Fruit fly (Drosophila melanogaster) whole organism, wandering third instar larva: ENCODE measurements around the gene Nop56.

ENCODE experiments used
- Abd-B ChIP-seq: fragments of >200 bp; optimal IDR thresholded peaks from 2 replicates; lab custom pipeline; 2017; ENCODE audit warnings: missing biosample characterization, missing genetic modification characterization
- CG32264 ChIP-seq: fragments of 200-800 bp; sonication (Bioruptor generic); optimal IDR thresholded peaks from 2 replicates; lab custom pipeline; 2016; ENCODE audit warnings: missing biosample characterization, missing genetic modification characterization
- CG9705 ChIP-seq: fragments of 200-800 bp; sonication (Bioruptor generic); optimal IDR thresholded peaks from 2 replicates; lab custom pipeline; 2018; ENCODE audit warnings: missing biosample characterization, mild to moderate bottlenecking, missing genetic modification characterization
- CrebA ChIP-seq: fragments of 200-800 bp; sonication (Bioruptor generic); optimal IDR thresholded peaks from 2 replicates; lab custom pipeline; 2016; ENCODE audit warnings: missing biosample characterization, mild to moderate bottlenecking, missing genetic modification characterization, borderline replicate concordance
- Dfd ChIP-seq: fragments of >200 bp; optimal IDR thresholded peaks from 2 replicates; lab custom pipeline; 2017; ENCODE audit warnings: missing biosample characterization, missing genetic modification characterization
- Dif ChIP-seq: fragments of 200-275, 200-300 bp; sonication (Bioruptor generic); optimal IDR thresholded peaks from 2 replicates; lab custom pipeline; 2018; ENCODE audit warnings: missing biosample characterization, missing genetic modification characterization; ENCODE audit not compliant: partially characterized antibody
- GATAd ChIP-seq: sonication (Bioruptor generic); optimal IDR thresholded peaks from 2 replicates; lab custom pipeline; 2016; ENCODE audit warnings: missing biosample characterization, missing genetic modification characterization
- HLH106 ChIP-seq: fragments of 200-800 bp; optimal IDR thresholded peaks from 3 replicates; lab custom pipeline; 2019; ENCODE audit warnings: missing biosample characterization, mild to moderate bottlenecking, missing genetic modification characterization, moderate library complexity
- Hnf4 ChIP-seq: fragments of 200-800 bp; sonication (Bioruptor generic); optimal IDR thresholded peaks from 2 replicates; lab custom pipeline; 2016; ENCODE audit warnings: missing biosample characterization, mild to moderate bottlenecking, missing genetic modification characterization
- Hr78 ChIP-seq: fragments of >200 bp; optimal IDR thresholded peaks from 2 replicates; lab custom pipeline; 2017; ENCODE audit warnings: missing biosample characterization, missing genetic modification characterization
- Hr83 ChIP-seq: fragments of 200-300 bp; sonication (Bioruptor generic); optimal IDR thresholded peaks from 2 replicates; lab custom pipeline; 2016; ENCODE audit warnings: missing biosample characterization, mild to moderate bottlenecking, missing genetic modification characterization, moderate library complexity; ENCODE audit not compliant: poor library complexity, severe bottlenecking
- Jra ChIP-seq: sonication (Bioruptor generic); optimal IDR thresholded peaks from 2 replicates; lab custom pipeline; 2016; ENCODE audit warnings: missing biosample characterization, missing genetic modification characterization
- Mio ChIP-seq: sonication (Bioruptor generic); optimal IDR thresholded peaks from 2 replicates; lab custom pipeline; 2016; ENCODE audit warnings: missing biosample characterization, missing genetic modification characterization
- Myc ChIP-seq: fragments of >200 bp; optimal IDR thresholded peaks from 2 replicates; lab custom pipeline; 2017
- N ChIP-seq: fragments of >200 bp; optimal IDR thresholded peaks from 2 replicates; lab custom pipeline; 2018; ENCODE audit warnings: missing biosample characterization, missing external identifiers, missing genetic modification characterization
- OdsH ChIP-seq: fragments of 200-800 bp; sonication (Bioruptor generic); optimal IDR thresholded peaks from 2 replicates; lab custom pipeline; 2016; ENCODE audit warnings: missing biosample characterization, mild to moderate bottlenecking, missing genetic modification characterization
- Rel ChIP-seq, 2 experiments: fragments of 200-800 bp; sonication (Bioruptor generic) in 1 of 2; optimal IDR thresholded peaks; 2 replicates in 1 of 2; 3 replicates in 1 of 2; lab custom pipeline; 2016 to 2019; ENCODE audit warnings: mild to moderate bottlenecking in 2 of 2, missing biosample characterization in 2 of 2, missing genetic modification characterization in 2 of 2, moderate library complexity in 1 of 2
- Sp1 ChIP-seq: fragments of 200-800 bp; sonication (Bioruptor generic); optimal IDR thresholded peaks from 3 replicates; lab custom pipeline; 2019; ENCODE audit warnings: missing biosample characterization, mild to moderate bottlenecking, missing genetic modification characterization, moderate library complexity
- Vsx2 ChIP-seq: fragments of 200-300, 225-300 bp; sonication (Bioruptor generic); optimal IDR thresholded peaks from 2 replicates; lab custom pipeline; 2018; ENCODE audit warnings: missing biosample characterization, missing genetic modification characterization; ENCODE audit not compliant: partially characterized antibody
- br ChIP-seq: fragments of 200-800 bp; sonication (Bioruptor generic); optimal IDR thresholded peaks from 2 replicates; lab custom pipeline; 2016; ENCODE audit warnings: missing biosample characterization, missing genetic modification characterization
- brk ChIP-seq: fragments of 200-800 bp; sonication (Bioruptor generic); optimal IDR thresholded peaks from 2 replicates; lab custom pipeline; 2016; ENCODE audit warnings: missing biosample characterization, mild to moderate bottlenecking, missing genetic modification characterization
- dl ChIP-seq, 2 experiments: fragments of 175-275, 200-275 bp in 1 of 2; fragments of 200-275 bp in 1 of 2; sonication (Bioruptor generic); optimal IDR thresholded peaks; lab custom pipeline; 2018; ENCODE audit warnings: mild to moderate bottlenecking in 2 of 2, missing biosample characterization in 2 of 2, missing genetic modification characterization in 2 of 2, moderate library complexity in 2 of 2; ENCODE audit not compliant: partially characterized antibody in 2 of 2, insufficient read depth in 1 of 2
- dmrt93B ChIP-seq: fragments of 200-800 bp; sonication (Bioruptor generic); optimal IDR thresholded peaks from 2 replicates; lab custom pipeline; 2018; ENCODE audit warnings: missing biosample characterization, mild to moderate bottlenecking, missing genetic modification characterization
- dsf ChIP-seq: sonication (Bioruptor generic); optimal IDR thresholded peaks from 2 replicates; lab custom pipeline; 2016; ENCODE audit warnings: missing biosample characterization, missing genetic modification characterization, borderline replicate concordance
- ey ChIP-seq: fragments of 200-800 bp; sonication (Bioruptor generic); optimal IDR thresholded peaks from 2 replicates; lab custom pipeline; 2016; ENCODE audit warnings: missing biosample characterization, missing genetic modification characterization
- foxo ChIP-seq, 2 experiments: fragments of 200-800 bp; sonication (Bioruptor generic); optimal IDR thresholded peaks; 2 replicates in 1 of 2; 3 replicates in 1 of 2; lab custom pipeline; 2016 to 2017; ENCODE audit warnings: missing biosample characterization in 2 of 2, missing genetic modification characterization in 2 of 2
- fru ChIP-seq: fragments of 200-800 bp; sonication (Bioruptor generic); optimal IDR thresholded peaks from 3 replicates; lab custom pipeline; 2016; ENCODE audit warnings: missing biosample characterization, mild to moderate bottlenecking, missing genetic modification characterization
- h ChIP-seq: fragments of 200-800 bp; sonication (Bioruptor generic); optimal IDR thresholded peaks from 3 replicates; lab custom pipeline; 2016; ENCODE audit warnings: missing biosample characterization, mild to moderate bottlenecking, missing genetic modification characterization
- jim ChIP-seq: fragments of 175-275, 200-325 bp; sonication (Bioruptor generic); optimal IDR thresholded peaks from 2 replicates; lab custom pipeline; 2016; ENCODE audit warnings: missing biosample characterization, mild to moderate bottlenecking, missing genetic modification characterization
- lola ChIP-seq: fragments of >200 bp; optimal IDR thresholded peaks from 2 replicates; lab custom pipeline; 2017; ENCODE audit warnings: missing biosample characterization, missing genetic modification characterization
- pan ChIP-seq: fragments of >200 bp; optimal IDR thresholded peaks from 2 replicates; lab custom pipeline; 2017
- psq ChIP-seq: fragments of 200-800 bp; sonication (Bioruptor generic); optimal IDR thresholded peaks from 3 replicates; lab custom pipeline; 2017; ENCODE audit warnings: missing biosample characterization, mild to moderate bottlenecking, missing genetic modification characterization, moderate library complexity
- rgr ChIP-seq: fragments of 200-800 bp; sonication (Bioruptor generic); optimal IDR thresholded peaks from 3 replicates; lab custom pipeline; 2016; ENCODE audit warnings: missing biosample characterization, mild to moderate bottlenecking, missing genetic modification characterization
- sage ChIP-seq: fragments of 200-800 bp; sonication (Bioruptor generic); optimal IDR thresholded peaks from 2 replicates; lab custom pipeline; 2016; ENCODE audit warnings: missing biosample characterization, mild to moderate bottlenecking, missing genetic modification characterization
- sv ChIP-seq: fragments of 200-800 bp; sonication (Bioruptor generic); optimal IDR thresholded peaks from 3 replicates; lab custom pipeline; 2016; ENCODE audit warnings: missing biosample characterization, missing genetic modification characterization
- tai ChIP-seq: sonication (Bioruptor generic); optimal IDR thresholded peaks from 2 replicates; lab custom pipeline; 2016; ENCODE audit warnings: missing biosample characterization, missing genetic modification characterization
- usp ChIP-seq: fragments of >200 bp; optimal IDR thresholded peaks from 2 replicates; lab custom pipeline; 2017; ENCODE audit warnings: missing biosample characterization, missing genetic modification characterization
- woc ChIP-seq: sonication (Bioruptor generic); optimal IDR thresholded peaks from 2 replicates; lab custom pipeline; 2016; ENCODE audit warnings: missing biosample characterization, mild to moderate bottlenecking, missing genetic modification characterization

The Nop56 gene

dm6 chr3R:22410537-22411360 is 10.1 kb downstream of the Nop56 start, which contains the start of the genes CG13850 and lqfR:
CG13850 (minus strand) TSS chr3R:22410915.
lqfR (plus strand) TSS chr3R:22411301.
- TF ChIP-seq woc (peak; percentile 94), HLH106 (tag; lab: Kevin White, UChicago) (peak; percentile 74), GATAd (GFP tag; lab: Kevin White, UChicago) (peak; percentile 41), foxo (GFP tag; optimal IDR thresholded peaks at IDR 0.05; lab: Kevin White, UChicago) (peak in 1 of 2 experiments; percentile 85), h (peak; percentile 86), Vsx2 (GFP tag; lab: Kevin White, UChicago) (no peak), rgr (GFP tag; lab: Kevin White, UChicago) (peak; percentile 80), Sp1 (peak; percentile 75), sv (GFP tag; lab: Kevin White, UChicago) (peak; percentile 79), CG9705 (GFP tag; lab: Kevin White, UChicago) (peak; percentile 59), tai (GFP tag; lab: Kevin White, UChicago) (no peak), br (peak; percentile 77), Hr78 (GFP tag; lab: Kevin White, UChicago) (no peak), OdsH (peak; percentile 76), Dif (GFP tag; lab: Kevin White, UChicago) (no peak), Rel (GFP tag; optimal IDR thresholded peaks at IDR 0.05; lab: Kevin White, UChicago) (no peak), Rel (tag; optimal IDR thresholded peaks at IDR 0.05; lab: Kevin White, UChicago) (peak; percentile 48), Mio (GFP tag; lab: Kevin White, UChicago) (peak; percentile 38), N (GFP tag; lab: Kevin White, UChicago) (no peak), sage (peak; percentile 44), pan (lab: Kevin White, UChicago) (no peak), Dfd (GFP tag; lab: Kevin White, UChicago) (no peak), jim (no peak), Hnf4 (GFP tag; lab: Kevin White, UChicago) (peak; percentile 86), dsf (GFP tag; lab: Kevin White, UChicago) (peak; percentile 67), Jra (GFP tag; lab: Kevin White, UChicago) (peak; percentile 85), Myc (lab: Kevin White, UChicago) (peak; percentile 99), dmrt93B (peak; percentile 80), Hr83 (peak; percentile 59), ey (GFP tag; lab: Kevin White, UChicago) (peak; percentile 75), fru (GFP tag; lab: Kevin White, UChicago) (peak; percentile 86), CG32264 (peak; percentile 3), brk (GFP tag; lab: Kevin White, UChicago) (no peak), usp (GFP tag; lab: Kevin White, UChicago) (no peak), CrebA (no peak), lola (GFP tag; lab: Kevin White, UChicago) (no peak), dl (GFP tag; optimal IDR thresholded peaks at IDR 0.05; lab: Kevin White, UChicago; ENCODE audit: insufficient read depth in 1 of 2, partially characterized antibody in 2 of 2) (no peak), Abd-B (no peak), psq (GFP tag; lab: Kevin White, UChicago) (peak; percentile 77)

- TF ChIP-seq Hr78 (GFP tag; lab: Kevin White, UChicago) (no peak), pan (lab: Kevin White, UChicago) (no peak), sage (no peak), GATAd (GFP tag; lab: Kevin White, UChicago) (no peak), Rel (GFP tag; optimal IDR thresholded peaks at IDR 0.05; lab: Kevin White, UChicago) (no peak), Rel (tag; optimal IDR thresholded peaks at IDR 0.05; lab: Kevin White, UChicago) (no peak), rgr (GFP tag; lab: Kevin White, UChicago) (no peak), brk (GFP tag; lab: Kevin White, UChicago) (no peak), Vsx2 (GFP tag; lab: Kevin White, UChicago) (no peak), jim (no peak), dmrt93B (no peak), sv (GFP tag; lab: Kevin White, UChicago) (no peak), br (no peak), tai (GFP tag; lab: Kevin White, UChicago) (no peak), Dif (GFP tag; lab: Kevin White, UChicago) (no peak), h (no peak)
Observed at dm6 chr3R:22405639-22406038, 15.2 kb downstream of the Nop56 start, which contains the start of gene CG13855. CG13855 (plus strand) TSS chr3R:22405939.
